Worm (Caenorhabditis elegans): ENCODE data around the gene R05H5.3.

DNA sequence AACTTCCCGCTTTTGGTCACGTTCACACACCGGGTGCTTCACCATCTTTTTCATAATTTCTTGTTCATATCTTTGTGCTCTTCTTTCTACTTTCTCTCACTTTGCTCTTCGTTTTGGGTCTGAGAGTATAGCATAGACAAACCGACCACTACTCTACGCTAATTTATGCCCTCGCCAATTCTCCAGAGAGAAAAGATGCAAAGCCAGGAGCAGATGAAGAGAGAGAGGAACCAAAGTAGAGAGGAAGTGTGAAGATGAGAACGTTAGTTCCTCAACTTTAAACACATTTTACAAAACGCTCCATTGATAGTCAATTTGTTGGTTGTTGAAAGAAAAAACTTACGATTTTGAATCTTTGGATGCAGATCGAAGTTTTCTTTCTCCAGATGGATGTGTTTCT, 29.7 kb upstream of the R05H5.3 start:
- TF ChIP-seq vab-15 (tag; optimal IDR thresholded peaks at IDR 0.05) = no peak
- TF ChIP-seq skn-1 (tag; optimal IDR thresholded peaks at IDR 0.05) = no peak
- TF ChIP-seq sox-4 (tag; optimal IDR thresholded peaks at IDR 0.05) = no peak
- TF ChIP-seq unc-62 (GFP tag; optimal IDR thresholded peaks at IDR 0.05) = no peak
- TF ChIP-seq nhr-28 (tag; optimal IDR thresholded peaks at IDR 0.05) = no peak
- no peak for TF ChIP-seq nhr-77 (tag; optimal IDR thresholded peaks at IDR 0.05)
- TF ChIP-seq unc-130 (tag; optimal IDR thresholded peaks at IDR 0.05) = no peak
- no peak for TF ChIP-seq lir-3 (tag; optimal IDR thresholded peaks at IDR 0.05; ENCODE audit: poor library complexity)
- no peak for TF ChIP-seq elt-3 (tag; optimal IDR thresholded peaks at IDR 0.05)
- no peak for TF ChIP-seq lsy-2 (tag; optimal IDR thresholded peaks at IDR 0.05)
- TF ChIP-seq dpl-1 (GFP tag; optimal IDR thresholded peaks at IDR 0.05) = no peak
- TF ChIP-seq egl-13 (tag; optimal IDR thresholded peaks at IDR 0.05) = no peak

Data from whole organism, L1 larva.